Worm (Caenorhabditis elegans): Measurements from ENCODE around the gene twk-6.

Gene twk-6

ce11 chrIII:4699922-4700321 is 42.8 kb upstream of the twk-6 start, which contains the start of gene sel-13:
Gene sel-13 (minus strand): TSS chrIII:4700224.
- no peak for TF ChIP-seq unc-120 (tag; optimal IDR thresholded peaks at IDR 0.05; ENCODE audit: poor library complexity, severe bottlenecking)
- TF ChIP-seq nhr-12 (tag; optimal IDR thresholded peaks at IDR 0.05) = no peak
- no peak for TF ChIP-seq tbx-8 (GFP tag; optimal IDR thresholded peaks at IDR 0.05)
- no peak for TF ChIP-seq ceh-39 (tag; optimal IDR thresholded peaks at IDR 0.05)
- no peak for TF ChIP-seq drap-1 (GFP tag; optimal IDR thresholded peaks at IDR 0.05)
- TF ChIP-seq nhr-2 (tag; optimal IDR thresholded peaks at IDR 0.05) = no peak
- no peak for TF ChIP-seq hlh-1 (tag; optimal IDR thresholded peaks at IDR 0.05)
- TF ChIP-seq ceh-43 (GFP tag; optimal IDR thresholded peaks at IDR 0.05) = no peak
- TF ChIP-seq sem-2 (GFP tag; optimal IDR thresholded peaks at IDR 0.05) = no peak
- TF ChIP-seq cnd-1 (tag; optimal IDR thresholded peaks at IDR 0.05) = no peak
- no peak for TF ChIP-seq lin-32 (GFP tag; optimal IDR thresholded peaks at IDR 0.05)
- TF ChIP-seq flh-1 (GFP tag; optimal IDR thresholded peaks at IDR 0.05) = no peak
- no peak for TF ChIP-seq snpc-4 (tag; optimal IDR thresholded peaks at IDR 0.05)
- TF ChIP-seq ztf-11 (tag; optimal IDR thresholded peaks at IDR 0.05) = no peak
- TF ChIP-seq elt-1 (tag; optimal IDR thresholded peaks at IDR 0.05; ENCODE audit: borderline replicate concordance, insufficient read depth) = no peak
- no peak for TF ChIP-seq mep-1 (tag; optimal IDR thresholded peaks at IDR 0.05)
- TF ChIP-seq blmp-1 (tag; optimal IDR thresholded peaks at IDR 0.05) = no peak
- TF ChIP-seq lin-13 (tag; optimal IDR thresholded peaks at IDR 0.05) = no peak
- no peak for TF ChIP-seq mab-5 (tag; optimal IDR thresholded peaks at IDR 0.05)
- no peak for TF ChIP-seq unc-39 (tag; optimal IDR thresholded peaks at IDR 0.05)

DNA sequence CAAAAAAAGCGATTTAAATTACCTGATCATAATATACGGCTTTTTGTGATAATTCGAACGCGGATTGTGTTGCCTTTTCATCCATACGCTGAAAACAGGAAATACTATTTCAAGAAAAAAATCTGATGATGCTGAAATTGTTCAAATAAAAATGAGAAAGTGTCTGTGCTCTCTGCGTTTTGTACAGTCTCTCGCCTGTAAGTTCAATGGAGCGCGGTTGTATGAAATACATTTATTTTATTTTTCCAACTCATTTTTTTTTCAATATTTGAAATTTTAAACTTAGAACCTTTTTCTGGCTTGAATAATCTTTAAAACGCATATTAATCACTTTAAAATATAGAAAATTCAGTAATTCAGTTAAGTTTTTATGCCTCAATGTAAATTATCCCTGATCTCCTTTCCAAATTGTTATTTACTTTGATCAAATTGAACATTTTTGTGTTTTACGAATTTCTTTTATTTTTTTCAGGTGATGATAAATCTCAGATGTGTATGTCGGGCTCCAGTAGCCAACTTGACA is 38.7 kb upstream of the twk-6 start, which contains the start of the genes clp-2 and mrpl-16:
Gene clp-2, minus strand, starts transcription at position 94 of the 523 bp plus-strand sequence.
Gene mrpl-16, plus strand, starts transcription at position 473 of the 523 bp plus-strand sequence.
- TF ChIP-seq ham-2 (GFP tag; optimal IDR thresholded peaks at IDR 0.05) = no peak
- TF ChIP-seq nhr-2 (tag; optimal IDR thresholded peaks at IDR 0.05) = no peak
- TF ChIP-seq unc-39 (tag; optimal IDR thresholded peaks at IDR 0.05) = no peak
- no peak for TF ChIP-seq flh-1 (GFP tag; optimal IDR thresholded peaks at IDR 0.05)
- no peak for TF ChIP-seq lin-32 (GFP tag; optimal IDR thresholded peaks at IDR 0.05)
- no peak for TF ChIP-seq sem-2 (GFP tag; optimal IDR thresholded peaks at IDR 0.05)
- no peak for TF ChIP-seq unc-120 (tag; optimal IDR thresholded peaks at IDR 0.05; ENCODE audit: poor library complexity, severe bottlenecking)
- no peak for TF ChIP-seq bed-3 (GFP tag; optimal IDR thresholded peaks at IDR 0.05)
- no peak for TF ChIP-seq nhr-12 (tag; optimal IDR thresholded peaks at IDR 0.05)
- no peak for TF ChIP-seq ceh-43 (GFP tag; optimal IDR thresholded peaks at IDR 0.05)
- no peak for TF ChIP-seq elt-1 (tag; optimal IDR thresholded peaks at IDR 0.05; ENCODE audit: borderline replicate concordance, insufficient read depth)
- no peak for TF ChIP-seq unc-62 (GFP tag; optimal IDR thresholded peaks at IDR 0.05)
- no peak for TF ChIP-seq zip-8 (tag; optimal IDR thresholded peaks at IDR 0.05)

ce11 chrIII:4705207-4705606 is 37.5 kb upstream of the twk-6 start, which contains the start of gene pgap-2:
Gene pgap-2 (plus strand): TSS chrIII:4705507.
- TF ChIP-seq ztf-11 (tag; optimal IDR thresholded peaks at IDR 0.05) (no peak), mab-5 (tag; optimal IDR thresholded peaks at IDR 0.05) (no peak)

- TF ChIP-seq unc-62 (GFP tag; optimal IDR thresholded peaks at IDR 0.05) = no peak
- no peak for TF ChIP-seq lsy-2 (tag; optimal IDR thresholded peaks at IDR 0.05)
- no peak for TF ChIP-seq ham-2 (GFP tag; optimal IDR thresholded peaks at IDR 0.05)
Measured at ce11 chrIII:4706678-4707077, 36.0 kb upstream of the twk-6 start, which contains the start of gene T04A8.13. Gene T04A8.13 (plus strand): TSS chrIII:4706978.

ce11 chrIII:4708909-4709308 is 33.8 kb upstream of the twk-6 start, which contains the start of gene T04A8.18:
Gene T04A8.18 (plus strand): TSS chrIII:4709209.
- TF ChIP-seq flh-1 (GFP tag; optimal IDR thresholded peaks at IDR 0.05) (no peak), ham-2 (GFP tag; optimal IDR thresholded peaks at IDR 0.05) (no peak), hlh-1 (tag; optimal IDR thresholded peaks at IDR 0.05) (no peak), mls-2 (tag; optimal IDR thresholded peaks at IDR 0.05) (no peak), nhr-28 (tag; optimal IDR thresholded peaks at IDR 0.05) (no peak), tbx-8 (GFP tag; optimal IDR thresholded peaks at IDR 0.05) (no peak), ceh-39 (tag; optimal IDR thresholded peaks at IDR 0.05) (no peak), lin-32 (GFP tag; optimal IDR thresholded peaks at IDR 0.05) (no peak), lin-13 (tag; optimal IDR thresholded peaks at IDR 0.05) (no peak), mab-5 (tag; optimal IDR thresholded peaks at IDR 0.05) (no peak), nhr-237 (tag; optimal IDR thresholded peaks at IDR 0.05) (no peak), ceh-43 (GFP tag; optimal IDR thresholded peaks at IDR 0.05) (no peak), pha-4 (tag; optimal IDR thresholded peaks at IDR 0.05) (no peak)
